Worm (Caenorhabditis elegans): ENCODE results near the gene F20D6.15.

Gene F20D6.15

DNA sequence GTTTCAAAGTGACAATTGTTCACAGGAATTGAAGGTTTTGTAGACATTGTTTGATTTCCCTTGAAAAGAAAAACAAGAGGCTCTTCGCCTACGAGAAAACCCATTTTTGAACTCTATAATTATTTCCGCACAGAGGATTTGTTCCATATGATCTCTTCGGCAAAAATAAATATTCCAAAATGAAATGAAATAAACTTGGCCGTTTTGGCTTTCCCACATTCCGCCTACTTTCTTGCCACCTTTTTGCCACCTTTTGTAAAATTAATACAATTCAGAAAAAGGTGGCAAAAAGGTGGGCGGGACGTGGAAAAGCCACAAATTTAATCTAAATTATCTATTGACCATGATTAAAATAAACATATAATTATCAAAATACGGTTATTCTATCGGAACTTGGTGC is at the start of gene F20D6.15:
Gene F20D6.15, minus strand, starts transcription at position 47 of the 400 bp plus-strand sequence.
- TF ChIP-seq athp-1 (tag; optimal IDR thresholded peaks at IDR 0.05) = no peak
- no peak for TF ChIP-seq ceh-79 (tag; optimal IDR thresholded peaks at IDR 0.05)
- TF ChIP-seq Y56A3A.18 (GFP tag; IDR thresholded peaks at IDR 0.05) = no peak
- no peak for TF ChIP-seq aptf-2 (GFP tag; conservative IDR thresholded peaks at IDR 0.05)
- TF ChIP-seq F37B4.10 (GFP tag; IDR thresholded peaks at IDR 0.05) = no peak
- TF ChIP-seq akir-1 (GFP tag; optimal IDR thresholded peaks at IDR 0.05) = no peak
- no peak for TF ChIP-seq mes-4 (tag; optimal IDR thresholded peaks at IDR 0.05)
- no peak for TF ChIP-seq ztf-22 (GFP tag; optimal IDR thresholded peaks at IDR 0.05)

DNA sequence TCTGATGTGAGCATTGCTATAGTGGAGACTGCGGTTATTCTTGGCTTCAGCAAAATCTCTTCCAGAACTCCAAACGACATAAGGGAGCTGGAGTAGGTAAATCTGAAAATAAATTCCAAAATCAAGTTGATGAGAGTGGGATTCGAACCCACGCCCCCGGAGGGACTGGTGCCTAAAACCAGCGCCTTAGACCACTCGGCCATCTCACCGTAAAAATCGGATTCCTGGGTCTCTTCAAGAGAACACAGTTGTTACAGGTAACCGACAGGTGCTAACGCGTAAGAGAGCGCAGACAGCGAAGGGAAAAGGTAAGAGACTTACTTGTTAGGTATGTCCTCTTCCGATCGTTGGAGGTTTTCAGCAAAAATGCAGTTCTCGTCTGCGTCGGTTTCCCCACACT is 47.1 kb upstream of the F20D6.15 start:
- TF ChIP-seq die-1 (tag; optimal IDR thresholded peaks at IDR 0.05) (peak; percentile 63), lin-40 (tag; optimal IDR thresholded peaks at IDR 0.05) (no peak), cebp-2 (GFP tag; IDR thresholded peaks at IDR 0.05) (no peak), attf-3 (GFP tag; conservative IDR thresholded peaks at IDR 0.05) (no peak), nfya-1 (tag; optimal IDR thresholded peaks at IDR 0.05; ENCODE audit: borderline replicate concordance, insufficient read depth) (no peak), D2030.7 (GFP tag; IDR thresholded peaks at IDR 0.05) (peak; percentile 54), lir-1 (GFP tag; conservative IDR thresholded peaks at IDR 0.05) (no peak), tbx-9 (tag; optimal IDR thresholded peaks at IDR 0.05; ENCODE audit: borderline replicate concordance) (no peak), ccch-3 (GFP tag; optimal IDR thresholded peaks at IDR 0.05) (no peak), C17E4.6 (GFP tag; IDR thresholded peaks at IDR 0.05) (no peak), snpc-3.4 (tag; optimal IDR thresholded peaks at IDR 0.05) (peak; percentile 34), ZK185.1 (tag; optimal IDR thresholded peaks at IDR 0.05; ENCODE audit: poor library complexity, severe bottlenecking) (peak; percentile 4), egrh-3 (GFP tag; IDR thresholded peaks at IDR 0.05) (0 out of 2 replicates have a peak, but pooled peaks have one; percentile 31), snpc-1.1 (tag; optimal IDR thresholded peaks at IDR 0.05; ENCODE audit: insufficient read depth) (peak; percentile 14), B0035.1 (tag; optimal IDR thresholded peaks at IDR 0.05) (no peak), ceh-40 (GFP tag; IDR thresholded peaks at IDR 0.05) (peak; percentile 58; the same call in 1 of the 2 replicates), xnd-1 (tag; optimal IDR thresholded peaks at IDR 0.05) (no peak), unc-62 (GFP tag; optimal IDR thresholded peaks at IDR 0.05) (no peak), bed-1 (GFP tag; IDR thresholded peaks at IDR 0.05) (no peak), F57A8.1 (GFP tag; optimal IDR thresholded peaks at IDR 0.05) (no peak), let-607 (tag; optimal IDR thresholded peaks at IDR 0.05) (peak in 1 of 2 experiments; percentile 38), lsy-27 (tag; optimal IDR thresholded peaks at IDR 0.05; ENCODE audit: borderline replicate concordance, insufficient read depth) (no peak), madf-6 (GFP tag; IDR thresholded peaks at IDR 0.05) (no peak; the same call in 1 of the 2 replicates), K11D2.4 (GFP tag; IDR thresholded peaks at IDR 0.05) (no peak), hmg-1.2 (GFP tag; IDR thresholded peaks at IDR 0.05) (peak; percentile 71), ceh-79 (tag; optimal IDR thresholded peaks at IDR 0.05) (no peak), T07F8.4 (tag; optimal IDR thresholded peaks at IDR 0.05) (peak; percentile 10), tbp1 (GFP tag; optimal IDR thresholded peaks at IDR 0.05) (peak; percentile 87), F23B12.7 (tag; optimal IDR thresholded peaks at IDR 0.05; ENCODE audit: insufficient read depth) (peak; percentile 60), dox-1 (GFP tag; IDR thresholded peaks at IDR 0.05) (no peak; the same call in 1 of the 2 replicates), Y53F4B.3 (GFP tag; IDR thresholded peaks at IDR 0.05) (no peak), mel-28 (tag; optimal IDR thresholded peaks at IDR 0.05; ENCODE audit: borderline replicate concordance) (no peak), nfya-2 (GFP tag; IDR thresholded peaks at IDR 0.05) (no peak), mcd-1 (GFP tag; IDR thresholded peaks at IDR 0.05) (no peak), ceh-100 (GFP tag; IDR thresholded peaks at IDR 0.05) (0 out of 2 replicates have a peak, but pooled peaks have one; percentile 42), rcor-1 (GFP tag; IDR thresholded peaks at IDR 0.05) (peak; percentile 38; the same call in 1 of the 2 replicates), ztf-25 (GFP tag; IDR thresholded peaks at IDR 0.05) (no peak), egl-18 (GFP tag; IDR thresholded peaks at IDR 0.05) (0 out of 2 replicates have a peak, but pooled peaks have one; percentile 14), nfyb-1 (GFP tag; IDR thresholded peaks at IDR 0.05) (peak; percentile 72; the same call in 1 of the 2 replicates)
